Fruit fly (Drosophila melanogaster) Kc167 (cell line): ENCODE results near the gene CG3349.

Experiments
- Myc ChIP-seq: fragments of >200 bp; optimal IDR thresholded peaks from 2 replicates; lab custom pipeline; 2017; ENCODE audit warnings: missing external identifiers
- Sin3A ChIP-seq: fragments of >200 bp; optimal IDR thresholded peaks from 2 replicates; lab custom pipeline; 2018; ENCODE audit warnings: missing external identifiers
- h ChIP-seq: fragments of >200 bp; optimal IDR thresholded peaks from 3 replicates; lab custom pipeline; 2018; ENCODE audit warnings: missing external identifiers
- insv ChIP-seq: fragments of >200 bp; optimal IDR thresholded peaks from 3 replicates; lab custom pipeline; 2018; ENCODE audit warnings: missing external identifiers
- psq ChIP-seq: fragments of >200 bp; optimal IDR thresholded peaks from 2 replicates; lab custom pipeline; 2017; ENCODE audit warnings: missing external identifiers

DNA sequence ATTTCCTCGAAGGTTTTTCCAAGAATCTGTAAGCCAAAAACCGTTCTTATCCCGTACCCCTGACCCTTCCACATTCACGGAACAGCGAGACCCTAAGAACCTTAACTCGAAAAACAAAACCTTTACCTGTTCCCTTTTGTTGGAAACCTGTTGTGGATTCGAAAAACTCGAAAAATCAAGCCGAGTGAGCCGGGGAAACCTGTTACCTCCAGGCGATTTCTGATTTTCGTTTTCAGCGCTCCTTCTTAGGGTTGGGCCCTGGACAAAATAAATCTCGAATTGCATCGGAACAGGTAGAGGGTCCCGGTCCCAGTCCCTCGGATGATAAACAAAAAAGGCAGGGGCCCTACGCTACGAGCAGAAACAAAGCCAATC is 6.2 kb upstream of the CG3349 start:
- TF ChIP-seq insv (no peak), psq (lab: Kevin White, UChicago) (no peak), h (no peak), Sin3A (lab: Kevin White, UChicago) (no peak), Myc (lab: Kevin White, UChicago) (no peak)
